Fruit fly (Drosophila melanogaster): ENCODE results near the gene CG15892.

The CG15892 gene

DNA sequence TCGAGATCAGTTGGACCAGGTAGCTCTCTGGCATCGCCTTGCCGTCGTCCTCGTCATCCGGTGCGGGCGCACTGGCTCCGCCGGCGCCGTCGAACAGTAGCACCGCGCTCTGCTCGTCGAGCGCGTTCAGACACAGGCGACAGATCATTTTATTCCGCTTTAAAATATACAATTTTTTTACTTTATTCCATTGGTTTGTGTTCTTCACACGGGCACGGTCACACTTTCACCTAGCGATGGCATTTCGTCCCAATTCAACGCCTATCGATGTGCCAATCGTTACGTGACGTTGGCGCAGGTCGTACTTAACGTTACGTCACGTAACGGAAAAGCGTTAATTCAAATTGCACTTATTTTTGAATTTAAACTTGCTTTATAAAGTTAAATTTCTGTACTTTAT lies 6.9 kb upstream of the CG15892 start, which contains the start of gene CG12219 (continued):
- TF ChIP-seq cato (GFP tag; optimal IDR thresholded peaks at IDR 0.05; ENCODE audit: borderline replicate concordance) (no peak), vvl (GFP tag; IDR thresholded peaks at IDR 0.05) (peak; percentile 23; the same call in 1 of the 2 replicates), ro (GFP tag; IDR thresholded peaks at IDR 0.05) (no peak), E2f2 (GFP tag; IDR thresholded peaks at IDR 0.05) (peak; percentile 63), Dref (GFP tag; IDR thresholded peaks at IDR 0.05) (peak; percentile 68), CG10462 (GFP tag; optimal IDR thresholded peaks at IDR 0.05) (no peak), CG17829 (tag; optimal IDR thresholded peaks at IDR 0.05) (no peak), Doc2 (GFP tag; IDR thresholded peaks at IDR 0.05) (no peak), CG11696 (GFP tag; IDR thresholded peaks at IDR 0.05) (no peak), sens (GFP tag) (peak; percentile 31), Lhr (GFP tag; optimal IDR thresholded peaks at IDR 0.05) (peak; percentile 5), otp (GFP tag; IDR thresholded peaks at IDR 0.05) (no peak), ham (GFP tag; IDR thresholded peaks at IDR 0.05) (no peak), chinmo (GFP tag; IDR thresholded peaks at IDR 0.05; ENCODE audit: partially characterized antibody) (0 out of 4 replicates have a peak, but pooled peaks have one; percentile 10), CG14965 (GFP tag; optimal IDR thresholded peaks at IDR 0.05; ENCODE audit: borderline replicate concordance) (no peak), CG3726 (GFP tag; IDR thresholded peaks at IDR 0.05) (no peak), amos (GFP tag; IDR thresholded peaks at IDR 0.05; ENCODE audit: partially characterized antibody) (peak; percentile 71; the same call in 1 of the 2 replicates), Ets97D (GFP tag; optimal IDR thresholded peaks at IDR 0.05) (peak; percentile 37), nom (GFP tag; optimal IDR thresholded peaks at IDR 0.05) (no peak), ERR (GFP tag; optimal IDR thresholded peaks at IDR 0.05) (no peak), Neu2 (GFP tag; optimal IDR thresholded peaks at IDR 0.05; ENCODE audit: borderline replicate concordance) (no peak), CG13424 (tag; optimal IDR thresholded peaks at IDR 0.05) (no peak), MBD-R2 (GFP tag; IDR thresholded peaks at IDR 0.05) (peak; percentile 81), Hr51 (GFP tag; optimal IDR thresholded peaks at IDR 0.05) (no peak), CG34224 (GFP tag; IDR thresholded peaks at IDR 0.05; ENCODE audit: partially characterized antibody) (peak; percentile 73), CG18764 (GFP tag; optimal IDR thresholded peaks at IDR 0.05) (no peak), Nf-YA (GFP tag; IDR thresholded peaks at IDR 0.05) (no peak), sc (optimal IDR thresholded peaks at IDR 0.05) (no peak), sc (GFP tag; optimal IDR thresholded peaks at IDR 0.05) (no peak), CG16813 (GFP tag; IDR thresholded peaks at IDR 0.05; ENCODE audit: partially characterized antibody) (peak; percentile 42; the same call in 2 of the 3 replicates), Myb (GFP tag; optimal IDR thresholded peaks at IDR 0.05) (peak; percentile 91), sna (GFP tag; IDR thresholded peaks at IDR 0.05; ENCODE audit: partially characterized antibody) (peak; percentile 48), Tbp (GFP tag; optimal IDR thresholded peaks at IDR 0.05) (no peak), CG10267 (tag; optimal IDR thresholded peaks at IDR 0.05) (peak; percentile 13), CG6254 (GFP tag; optimal IDR thresholded peaks at IDR 0.05) (no peak), CG2889 (GFP tag; IDR thresholded peaks at IDR 0.05) (no peak), btn (GFP tag; optimal IDR thresholded peaks at IDR 0.05) (no peak), CHES-1-like (GFP tag; optimal IDR thresholded peaks at IDR 0.05) (no peak), tgo (GFP tag; IDR thresholded peaks at IDR 0.05) (no peak), CG15514 (GFP tag; optimal IDR thresholded peaks at IDR 0.05) (peak; percentile 51), bbx (GFP tag; IDR thresholded peaks at IDR 0.05; ENCODE audit: partially characterized antibody) (peak; percentile 50), sob (GFP tag; IDR thresholded peaks at IDR 0.05) (no peak), Sry-δ (GFP tag; optimal IDR thresholded peaks at IDR 0.05) (peak; percentile 86), CG6175 (GFP tag; IDR thresholded peaks at IDR 0.05) (no peak), tup (GFP tag; optimal IDR thresholded peaks at IDR 0.05) (no peak), CG14441 (GFP tag; IDR thresholded peaks at IDR 0.05) (no peak), CG18599 (GFP tag; optimal IDR thresholded peaks at IDR 0.05) (no peak), pzg (GFP tag; optimal IDR thresholded peaks at IDR 0.05) (peak; percentile 72), CG1792 (GFP tag; optimal IDR thresholded peaks at IDR 0.05) (no peak), Bgb (GFP tag; IDR thresholded peaks at IDR 0.05; ENCODE audit: partially characterized antibody) (peak; percentile 60), CG11560 (tag; IDR thresholded peaks at IDR 0.05) (no peak)
